Worm (Caenorhabditis elegans): ENCODE data around the gene ZC404.2.

Gene ZC404.2

ce11 chrV:6821509-6821908, 33.8 kb downstream of the ZC404.2 start, which contains the start of gene T15B7.8:
Gene T15B7.8, plus strand, starts transcription at chrV:6821809.
- no peak for TF ChIP-seq madf-10 (tag; optimal IDR thresholded peaks at IDR 0.05)
- no peak for TF ChIP-seq madf-8 (GFP tag; conservative IDR thresholded peaks at IDR 0.05)
- TF ChIP-seq lin-35 (GFP tag; optimal IDR thresholded peaks at IDR 0.05) = no peak
- TF ChIP-seq bed-1 (GFP tag; IDR thresholded peaks at IDR 0.05) = no peak
- TF ChIP-seq madf-3 (GFP tag; IDR thresholded peaks at IDR 0.05) = no peak
- TF ChIP-seq ztf-25 (GFP tag; IDR thresholded peaks at IDR 0.05) = no peak
- TF ChIP-seq F10E7.11 (tag; optimal IDR thresholded peaks at IDR 0.05) = no peak
- TF ChIP-seq somi-1 (GFP tag; optimal IDR thresholded peaks at IDR 0.05) = no peak
- no peak for TF ChIP-seq unc-130 (GFP tag; optimal IDR thresholded peaks at IDR 0.05)
- TF ChIP-seq rec-8 (tag; optimal IDR thresholded peaks at IDR 0.05) = no peak
- no peak for TF ChIP-seq hmg-20 (GFP tag; IDR thresholded peaks at IDR 0.05)
- no peak for TF ChIP-seq mxl-1 (tag; optimal IDR thresholded peaks at IDR 0.05)
- TF ChIP-seq nhr-80 (tag; optimal IDR thresholded peaks at IDR 0.05) = no peak
- no peak for TF ChIP-seq lin-40 (tag; optimal IDR thresholded peaks at IDR 0.05)
- TF ChIP-seq sdz-38 (tag; optimal IDR thresholded peaks at IDR 0.05) = no peak
- no peak for TF ChIP-seq sptf-2 (GFP tag; optimal IDR thresholded peaks at IDR 0.05)
- TF ChIP-seq snpc-1.3 (tag; optimal IDR thresholded peaks at IDR 0.05; ENCODE audit: insufficient read depth) = no peak
- no peak for TF ChIP-seq Y56A3A.18 (GFP tag; IDR thresholded peaks at IDR 0.05)

- no peak for TF ChIP-seq gei-17 (GFP tag; optimal IDR thresholded peaks at IDR 0.05)
- peak; percentile 82 for TF ChIP-seq cebp-1 (GFP tag; IDR thresholded peaks at IDR 0.05)
- TF ChIP-seq cebp-1 (tag; optimal IDR thresholded peaks at IDR 0.05) = no peak
- TF ChIP-seq unc-130 (GFP tag; optimal IDR thresholded peaks at IDR 0.05) = no peak
- TF ChIP-seq efl-1 (GFP tag; optimal IDR thresholded peaks at IDR 0.05) = no peak
- no peak for TF ChIP-seq F55B11.4 (tag; optimal IDR thresholded peaks at IDR 0.05; ENCODE audit: borderline replicate concordance, insufficient read depth)
- TF ChIP-seq nhr-80 (tag; optimal IDR thresholded peaks at IDR 0.05) = peak; percentile 93
- no peak for TF ChIP-seq sea-2 (GFP tag; IDR thresholded peaks at IDR 0.05)
- TF ChIP-seq madf-10 (tag; optimal IDR thresholded peaks at IDR 0.05) = no peak
- peak; percentile 67 for TF ChIP-seq ets-4 (GFP tag; optimal IDR thresholded peaks at IDR 0.05)
- TF ChIP-seq athp-1 (tag; optimal IDR thresholded peaks at IDR 0.05) = no peak
- no peak for TF ChIP-seq ceh-79 (tag; optimal IDR thresholded peaks at IDR 0.05)
- no peak for TF ChIP-seq lin-40 (tag; optimal IDR thresholded peaks at IDR 0.05)
- TF ChIP-seq rpc-1 (optimal IDR thresholded peaks at IDR 0.05) = no peak
- no peak for TF ChIP-seq rpc-1 (tag; optimal IDR thresholded peaks at IDR 0.05)
Observed at ce11 chrV:6823432-6823831, 35.7 kb downstream of the ZC404.2 start.

- TF ChIP-seq Y53F4B.3 (GFP tag; IDR thresholded peaks at IDR 0.05) (no peak), madf-10 (tag; optimal IDR thresholded peaks at IDR 0.05) (no peak), lin-26 (GFP tag; IDR thresholded peaks at IDR 0.05) (no peak), nfya-1 (tag; optimal IDR thresholded peaks at IDR 0.05; ENCODE audit: borderline replicate concordance, insufficient read depth) (no peak)
Observed at ce11 chrV:6828786-6829185, 41.0 kb downstream of the ZC404.2 start, which contains the start of gene dmsr-15. Gene dmsr-15, minus strand, starts transcription at chrV:6828886.

- TF ChIP-seq sea-2 (GFP tag; IDR thresholded peaks at IDR 0.05) (no peak), nfya-2 (GFP tag; IDR thresholded peaks at IDR 0.05) (no peak), pha-4 (tag; optimal IDR thresholded peaks at IDR 0.05) (no peak)
Observed at ce11 chrV:6829404-6829803, 41.7 kb downstream of the ZC404.2 start, which contains the start of gene col-141. Gene col-141, plus strand, starts transcription at chrV:6829704.

Data from whole organism, young adult.